Worm (Caenorhabditis elegans) whole organism, mixed stage, embryonic: ENCODE data around the gene del-10.
A peak's percentile ranks its signal among the peaks of the same experiment; 100 is the strongest.

ENCODE experiments used
- M03D4.4 ChIP-seq: sonication (generic microtip); optimal IDR thresholded peaks from 2 replicates; lab custom pipeline; 2017; ENCODE audit warnings: mild to moderate bottlenecking, missing genetic modification characterization, missing compliant biosample characterization
- bed-3 ChIP-seq: fragments of 200-800 bp; sonication (Bioruptor generic); optimal IDR thresholded peaks from 3 replicates; lab custom pipeline; 2018; ENCODE audit warnings: mild to moderate bottlenecking, missing genetic modification characterization, moderate library complexity, missing compliant biosample characterization
- blmp-1 ChIP-seq: fragments of 150-350 bp; optimal IDR thresholded peaks from 2 replicates; lab custom pipeline; 2014; ENCODE audit warnings: missing biosample characterization, missing genetic modification characterization
- ceh-39 ChIP-seq: fragments of 150-350 bp; optimal IDR thresholded peaks from 2 replicates; lab custom pipeline; 2014; ENCODE audit warnings: missing biosample characterization, missing genetic modification characterization
- ceh-43 ChIP-seq: fragments of 200-800 bp; sonication (Bioruptor generic); optimal IDR thresholded peaks from 2 replicates; lab custom pipeline; 2018; ENCODE audit warnings: mild to moderate bottlenecking, missing genetic modification characterization, moderate library complexity, missing compliant biosample characterization
- ceh-83 ChIP-seq: fragments of 200-800 bp; sonication (Bioruptor generic); optimal IDR thresholded peaks from 2 replicates; lab custom pipeline; 2018; ENCODE audit warnings: mild to moderate bottlenecking, missing genetic modification characterization, missing compliant biosample characterization
- ces-1 ChIP-seq: fragments of 150-350 bp; optimal IDR thresholded peaks from 2 replicates; lab custom pipeline; 2014; ENCODE audit warnings: missing biosample characterization, missing genetic modification reagents, missing genetic modification characterization
- cnd-1 ChIP-seq: fragments of 200-800 bp; sonication (Bioruptor generic); optimal IDR thresholded peaks from 2 replicates; lab custom pipeline; 2018; ENCODE audit warnings: mild to moderate bottlenecking, missing genetic modification characterization, missing compliant biosample characterization
- drap-1 ChIP-seq: fragments of 200-800 bp; sonication (Bioruptor generic); optimal IDR thresholded peaks from 3 replicates; lab custom pipeline; 2018; ENCODE audit warnings: mild to moderate bottlenecking, missing genetic modification characterization, missing compliant biosample characterization
- elt-1 ChIP-seq: sonication (generic microtip); optimal IDR thresholded peaks from 2 replicates; lab custom pipeline; 2017; ENCODE audit warnings: missing genetic modification characterization, mild to moderate bottlenecking, missing compliant biosample characterization, antibody characterized with exemption, moderate library complexity, borderline replicate concordance; ENCODE audit not compliant: insufficient read depth
- elt-3 ChIP-seq: fragments of 150-350 bp; optimal IDR thresholded peaks from 2 replicates; lab custom pipeline; 2014; ENCODE audit warnings: missing biosample characterization, missing genetic modification characterization
- flh-1 ChIP-seq: fragments of 200-800 bp; sonication (Bioruptor generic); optimal IDR thresholded peaks from 2 replicates; lab custom pipeline; 2018; ENCODE audit warnings: mild to moderate bottlenecking, missing genetic modification characterization, moderate library complexity, missing compliant biosample characterization
- ham-2 ChIP-seq: fragments of 200-800 bp; sonication (Bioruptor generic); optimal IDR thresholded peaks from 2 replicates; lab custom pipeline; 2018; ENCODE audit warnings: mild to moderate bottlenecking, missing genetic modification characterization, missing compliant biosample characterization
- hlh-1 ChIP-seq: fragments of 150-350 bp; optimal IDR thresholded peaks from 2 replicates; lab custom pipeline; 2014; ENCODE audit warnings: missing biosample characterization, missing genetic modification reagents, missing genetic modification characterization
- lin-13 ChIP-seq: fragments of 150-350 bp; optimal IDR thresholded peaks from 2 replicates; lab custom pipeline; 2014; ENCODE audit warnings: missing biosample characterization, missing genetic modification characterization
- lin-32 ChIP-seq: fragments of 200-800 bp; sonication (Bioruptor generic); optimal IDR thresholded peaks from 2 replicates; lab custom pipeline; 2018; ENCODE audit warnings: mild to moderate bottlenecking, missing genetic modification characterization, missing compliant biosample characterization
- lsy-2 ChIP-seq: fragments of 150-350 bp; optimal IDR thresholded peaks from 2 replicates; lab custom pipeline; 2014; ENCODE audit warnings: missing biosample characterization, missing genetic modification characterization
- mab-5 ChIP-seq: fragments of 150-350 bp; optimal IDR thresholded peaks from 2 replicates; lab custom pipeline; 2014; ENCODE audit warnings: missing biosample characterization, missing genetic modification characterization
- mep-1 ChIP-seq: fragments of 150-350 bp; optimal IDR thresholded peaks from 2 replicates; lab custom pipeline; 2017; ENCODE audit warnings: missing biosample characterization, missing genetic modification reagents, missing genetic modification characterization, inconsistent platforms
- mls-2 ChIP-seq: sonication (generic microtip); optimal IDR thresholded peaks from 2 replicates; lab custom pipeline; 2016; ENCODE audit warnings: mild to moderate bottlenecking, missing genetic modification characterization, moderate library complexity, missing compliant biosample characterization
- nhr-12 ChIP-seq: fragments of 150-350 bp; optimal IDR thresholded peaks from 2 replicates; lab custom pipeline; 2014; ENCODE audit warnings: missing biosample characterization, missing genetic modification characterization
- nhr-2 ChIP-seq: fragments of 150-350 bp; optimal IDR thresholded peaks from 2 replicates; lab custom pipeline; 2014; ENCODE audit warnings: missing biosample characterization, missing genetic modification characterization
- nhr-237 ChIP-seq: fragments of 150-350 bp; optimal IDR thresholded peaks from 2 replicates; lab custom pipeline; 2014; ENCODE audit warnings: missing biosample characterization, missing genetic modification characterization
- nhr-28 ChIP-seq: fragments of 150-350 bp; optimal IDR thresholded peaks from 2 replicates; lab custom pipeline; 2014; ENCODE audit warnings: missing biosample characterization, missing genetic modification characterization
- nhr-76 ChIP-seq: sonication (generic microtip); optimal IDR thresholded peaks from 2 replicates; lab custom pipeline; 2017; ENCODE audit warnings: missing biosample characterization, missing genetic modification characterization
- pha-4 ChIP-seq: fragments of 150-350 bp; optimal IDR thresholded peaks from 2 replicates; lab custom pipeline; 2018; ENCODE audit warnings: missing biosample characterization, missing genetic modification reagents, missing genetic modification characterization
- sem-2 ChIP-seq: fragments of 200-800 bp; sonication (Bioruptor generic); optimal IDR thresholded peaks from 2 replicates; lab custom pipeline; 2018; ENCODE audit warnings: mild to moderate bottlenecking, missing genetic modification characterization, missing compliant biosample characterization
- snpc-4 ChIP-seq: fragments of 150-350 bp; optimal IDR thresholded peaks from 2 replicates; lab custom pipeline; 2014; ENCODE audit warnings: missing biosample characterization, missing genetic modification characterization
- sptf-1 ChIP-seq: sonication (generic microtip); optimal IDR thresholded peaks from 2 replicates; lab custom pipeline; 2017; ENCODE audit warnings: mild to moderate bottlenecking, missing genetic modification characterization, moderate library complexity, missing compliant biosample characterization
- tbx-8 ChIP-seq: fragments of 200-800 bp; sonication (Bioruptor generic); optimal IDR thresholded peaks from 2 replicates; lab custom pipeline; 2018; ENCODE audit warnings: mild to moderate bottlenecking, missing genetic modification characterization, moderate library complexity, missing compliant biosample characterization
- unc-120 ChIP-seq: sonication (generic microtip); optimal IDR thresholded peaks from 2 replicates; lab custom pipeline; 2017; ENCODE audit warnings: missing genetic modification characterization, missing compliant biosample characterization; ENCODE audit not compliant: poor library complexity, severe bottlenecking
- unc-39 ChIP-seq: fragments of 150-350 bp; optimal IDR thresholded peaks from 2 replicates; lab custom pipeline; 2014; ENCODE audit warnings: missing biosample characterization, missing genetic modification characterization
- unc-62 ChIP-seq: fragments of 150-350 bp; optimal IDR thresholded peaks from 2 replicates; lab custom pipeline; 2014; ENCODE audit warnings: missing biosample characterization, missing genetic modification reagents, missing genetic modification characterization
- zip-8 ChIP-seq: fragments of 150-350 bp; optimal IDR thresholded peaks from 2 replicates; lab custom pipeline; 2014; ENCODE audit warnings: missing biosample characterization, missing genetic modification characterization
- ztf-11 ChIP-seq: fragments of 150-350 bp; optimal IDR thresholded peaks from 2 replicates; lab custom pipeline; 2014; ENCODE audit warnings: missing biosample characterization, missing genetic modification characterization

The del-10 gene

ce11 chrII:6522622-6523254, 40.8 kb upstream of the del-10 start:
- TF ChIP-seq unc-120, result peak; percentile 44
- no peak for TF ChIP-seq ceh-39
- TF ChIP-seq zip-8 (tag; lab: Kevin White, UChicago), result no peak
- TF ChIP-seq sptf-1 (tag; lab: Kevin White, UChicago), result no peak
- TF ChIP-seq hlh-1 (tag; lab: Kevin White, UChicago), result peak; percentile 41
- TF ChIP-seq tbx-8, result no peak
- no peak for TF ChIP-seq lin-13 (tag; lab: Kevin White, UChicago)
- TF ChIP-seq cnd-1 (tag; lab: Kevin White, UChicago), result peak; percentile 25
- no peak for TF ChIP-seq sem-2
- TF ChIP-seq nhr-237 (tag; lab: Kevin White, UChicago), result no peak
- TF ChIP-seq mls-2 (tag; lab: Kevin White, UChicago), result peak; percentile 73
- TF ChIP-seq elt-3 (tag; lab: Kevin White, UChicago), result no peak
- no peak for TF ChIP-seq nhr-28 (tag; lab: Kevin White, UChicago)
- TF ChIP-seq lsy-2, result no peak
- TF ChIP-seq blmp-1, result no peak
- TF ChIP-seq bed-3 (GFP tag; lab: Kevin White, UChicago), result no peak
- TF ChIP-seq pha-4 (tag; lab: Kevin White, UChicago), result no peak
- no peak for TF ChIP-seq ceh-43 (GFP tag; lab: Kevin White, UChicago)
- no peak for TF ChIP-seq drap-1
- no peak for TF ChIP-seq elt-1
- no peak for TF ChIP-seq mab-5 (tag; lab: Kevin White, UChicago)
- no peak for TF ChIP-seq flh-1 (GFP tag; lab: Kevin White, UChicago)
- TF ChIP-seq mep-1 (tag; lab: Kevin White, UChicago), result peak; percentile 50
- TF ChIP-seq unc-39 (tag; lab: Kevin White, UChicago), result no peak
- no peak for TF ChIP-seq ceh-83
- TF ChIP-seq nhr-76 (tag; lab: Kevin White, UChicago), result no peak
- TF ChIP-seq snpc-4 (tag; lab: Kevin White, UChicago), result no peak
- TF ChIP-seq ces-1 (GFP tag; lab: Kevin White, UChicago), result no peak
- TF ChIP-seq M03D4.4, result peak; percentile 31
- TF ChIP-seq ztf-11 (tag; lab: Kevin White, UChicago), result no peak
- TF ChIP-seq unc-62 (GFP tag; lab: Kevin White, UChicago), result peak; percentile 58
- TF ChIP-seq nhr-2, result peak; percentile 96
- no peak for TF ChIP-seq nhr-12 (tag; lab: Kevin White, UChicago)
- TF ChIP-seq ham-2 (GFP tag; lab: Kevin White, UChicago), result peak; percentile 40
- no peak for TF ChIP-seq lin-32 (GFP tag; lab: Kevin White, UChicago)

- no peak for TF ChIP-seq hlh-1 (tag; lab: Kevin White, UChicago)
- TF ChIP-seq ceh-43 (GFP tag; lab: Kevin White, UChicago), result no peak
- no peak for TF ChIP-seq flh-1 (GFP tag; lab: Kevin White, UChicago)
- TF ChIP-seq drap-1, result no peak
- no peak for TF ChIP-seq lin-13 (tag; lab: Kevin White, UChicago)
- TF ChIP-seq unc-39 (tag; lab: Kevin White, UChicago), result no peak
- TF ChIP-seq ceh-39, result no peak
- no peak for TF ChIP-seq nhr-237 (tag; lab: Kevin White, UChicago)
- no peak for TF ChIP-seq blmp-1
- no peak for TF ChIP-seq bed-3 (GFP tag; lab: Kevin White, UChicago)
- TF ChIP-seq ceh-83, result no peak
- TF ChIP-seq ces-1 (GFP tag; lab: Kevin White, UChicago), result no peak
- no peak for TF ChIP-seq unc-62 (GFP tag; lab: Kevin White, UChicago)
- no peak for TF ChIP-seq zip-8 (tag; lab: Kevin White, UChicago)
- TF ChIP-seq mls-2 (tag; lab: Kevin White, UChicago), result no peak
- no peak for TF ChIP-seq tbx-8
- no peak for TF ChIP-seq pha-4 (tag; lab: Kevin White, UChicago)
- TF ChIP-seq nhr-12 (tag; lab: Kevin White, UChicago), result no peak
These were observed 39.4 kb upstream of the del-10 start, which contains the start of gene toe-2 for ce11 chrII:6521316-6521715. toe-2 (minus strand) TSS chrII:6521385.

- no peak for TF ChIP-seq drap-1
These were observed 38.2 kb upstream of the del-10 start for ce11 chrII:6520103-6520502.
